Worm (Caenorhabditis elegans): ENCODE results near the gene F09G2.2.

The F09G2.2 gene

ce11 chrV:7153046-7153445, 43.7 kb upstream of the F09G2.2 start, which contains the start of gene fat-7:
fat-7 (minus strand) TSS chrV:7153146.
- TF ChIP-seq lin-15B (tag; optimal IDR thresholded peaks at IDR 0.05), result no peak
- no peak for TF ChIP-seq F44E2.7 (GFP tag; IDR thresholded peaks at IDR 0.05)
- no peak for TF ChIP-seq egl-43 (GFP tag; IDR thresholded peaks at IDR 0.05)
- TF ChIP-seq php-3 (GFP tag; IDR thresholded peaks at IDR 0.05), result no peak
- no peak for TF ChIP-seq mxl-3 (GFP tag; optimal IDR thresholded peaks at IDR 0.05)
- TF ChIP-seq ceh-44 (GFP tag; IDR thresholded peaks at IDR 0.05), result no peak
- no peak for TF ChIP-seq ceh-62 (tag; optimal IDR thresholded peaks at IDR 0.05)
- no peak for TF ChIP-seq pqm-1 (tag; optimal IDR thresholded peaks at IDR 0.05)
- TF ChIP-seq ceh-32 (tag; optimal IDR thresholded peaks at IDR 0.05; ENCODE audit: poor library complexity), result no peak
- TF ChIP-seq nhr-76 (tag; optimal IDR thresholded peaks at IDR 0.05), result no peak
- no peak for TF ChIP-seq lin-39 (tag; optimal IDR thresholded peaks at IDR 0.05)
- TF ChIP-seq vab-7 (GFP tag; IDR thresholded peaks at IDR 0.05), result no peak
- TF ChIP-seq Y105C5A.15 (GFP tag; IDR thresholded peaks at IDR 0.05), result no peak
- no peak for TF ChIP-seq nhr-41 (GFP tag; IDR thresholded peaks at IDR 0.05)

- TF ChIP-seq nhr-42 (GFP tag; IDR thresholded peaks at IDR 0.05), result no peak
- TF ChIP-seq aha-1 (tag), result peak; percentile 68
These were observed 40.6 kb upstream of the F09G2.2 start, which contains the start of gene F10D2.10 for ce11 chrV:7156079-7156478. F10D2.10 (minus strand) TSS chrV:7156179.

ce11 chrV:7157089-7157488, 39.6 kb upstream of the F09G2.2 start, which contains the start of gene ugt-39:
ugt-39 (plus strand) TSS chrV:7157142.
- TF ChIP-seq nhr-111 (GFP tag; optimal IDR thresholded peaks at IDR 0.05) (no peak), nhr-6 (tag; optimal IDR thresholded peaks at IDR 0.05) (no peak), hlh-11 (tag; optimal IDR thresholded peaks at IDR 0.05) (peak; percentile 52), F10B5.3 (tag; optimal IDR thresholded peaks at IDR 0.05) (no peak), ZK546.5 (tag; optimal IDR thresholded peaks at IDR 0.05) (no peak), dve-1 (tag; optimal IDR thresholded peaks at IDR 0.05; ENCODE audit: insufficient read depth) (peak; percentile 16), aha-1 (tag) (no peak), arid-1 (GFP tag; conservative IDR thresholded peaks at IDR 0.05) (no peak), daf-12 (tag; optimal IDR thresholded peaks at IDR 0.05) (no peak), jun-1 (tag; optimal IDR thresholded peaks at IDR 0.05) (no peak), lin-1 (GFP tag; IDR thresholded peaks at IDR 0.05) (no peak), hlh-30 (tag; optimal IDR thresholded peaks at IDR 0.05; ENCODE audit: insufficient read depth) (peak; percentile 1), ceh-62 (tag; optimal IDR thresholded peaks at IDR 0.05) (no peak), lin-15B (tag; optimal IDR thresholded peaks at IDR 0.05) (no peak), T20F7.1 (GFP tag; optimal IDR thresholded peaks at IDR 0.05) (no peak), snpc-4 (tag; optimal IDR thresholded peaks at IDR 0.05) (no peak), lim-7 (GFP tag; IDR thresholded peaks at IDR 0.05) (no peak), egl-43 (GFP tag; IDR thresholded peaks at IDR 0.05) (no peak), ceh-44 (GFP tag; IDR thresholded peaks at IDR 0.05) (no peak), saeg-2 (GFP tag; IDR thresholded peaks at IDR 0.05) (no peak), F44E2.7 (GFP tag; IDR thresholded peaks at IDR 0.05) (no peak), dmd-8 (GFP tag; IDR thresholded peaks at IDR 0.05) (no peak), ZK337.2 (GFP tag; IDR thresholded peaks at IDR 0.05) (no peak), fkh-10 (GFP tag; optimal IDR thresholded peaks at IDR 0.05) (no peak), set-16 (GFP tag; IDR thresholded peaks at IDR 0.05) (no peak), nhr-237 (tag; optimal IDR thresholded peaks at IDR 0.05) (no peak), ctbp-1 (GFP tag; IDR thresholded peaks at IDR 0.05) (no peak), zfp-2 (tag; optimal IDR thresholded peaks at IDR 0.05) (no peak), mes-2 (tag; optimal IDR thresholded peaks at IDR 0.05; ENCODE audit: poor library complexity, severe bottlenecking) (no peak), cey-2 (tag; optimal IDR thresholded peaks at IDR 0.05; ENCODE audit: borderline replicate concordance, insufficient read depth) (no peak), nhr-41 (GFP tag; IDR thresholded peaks at IDR 0.05) (no peak), F26F4.8 (GFP tag; conservative IDR thresholded peaks at IDR 0.05) (no peak), ama-1 (optimal IDR thresholded peaks at IDR 0.05) (no peak), nhr-28 (tag; optimal IDR thresholded peaks at IDR 0.05) (peak; percentile 87), duxl-1 (tag; optimal IDR thresholded peaks at IDR 0.05; ENCODE audit: poor library complexity) (no peak), unc-62 (GFP tag; optimal IDR thresholded peaks at IDR 0.05 in 1 of 2) (no peak), unc-62 (tag; optimal IDR thresholded peaks at IDR 0.05) (no peak), mdt-29 (GFP tag; IDR thresholded peaks at IDR 0.05) (no peak), ces-1 (GFP tag; optimal IDR thresholded peaks at IDR 0.05) (no peak)

Data from whole organism, L4 larva.